Worm (Caenorhabditis elegans) whole organism, L4 larva: ENCODE data around the gene srw-101.

ENCODE experiments used
- ces-1 ChIP-seq: fragments of 150-350 bp; sonication (generic microtip); optimal IDR thresholded peaks from 4 replicates; lab custom pipeline; 2014; ENCODE audit warnings: missing biosample characterization, missing genetic modification reagents, missing genetic modification characterization
- fkh-10 ChIP-seq: fragments of 150-350 bp; optimal IDR thresholded peaks from 2 replicates; lab custom pipeline; 2014; ENCODE audit warnings: missing biosample characterization, missing genetic modification reagents, missing genetic modification characterization
- hif-1 ChIP-seq, 2 experiments: sonication (generic microtip); optimal IDR thresholded peaks; 2 replicates each; lab custom pipeline; 2016 to 2017; ENCODE audit warnings: missing compliant biosample characterization in 2 of 2, missing genetic modification characterization in 2 of 2, missing genetic modification reagents in 2 of 2, missing genotype in 2 of 2, mild to moderate bottlenecking in 1 of 2
- jun-1 ChIP-seq: fragments of 150-350 bp; optimal IDR thresholded peaks from 2 replicates; lab custom pipeline; 2014; ENCODE audit warnings: missing biosample characterization, missing genetic modification reagents, missing genetic modification characterization
- zip-2 ChIP-seq: fragments of 150-350 bp; optimal IDR thresholded peaks from 2 replicates; lab custom pipeline; 2014; ENCODE audit warnings: missing biosample characterization, missing genetic modification characterization
- ztf-11 ChIP-seq: fragments of 150-350 bp; optimal IDR thresholded peaks from 2 replicates; lab custom pipeline; 2014; ENCODE audit warnings: missing biosample characterization, missing genetic modification characterization

ce11 chrV:1767427-1767826 lies 45.4 kb downstream of the srw-101 start:
- TF ChIP-seq hif-1 (tag; optimal IDR thresholded peaks at IDR 0.05; lab: Kevin White, UChicago), result no peak
- TF ChIP-seq fkh-10 (GFP tag; lab: Kevin White, UChicago), result no peak
- TF ChIP-seq jun-1 (tag; lab: Kevin White, UChicago), result no peak
- no peak for TF ChIP-seq ztf-11 (tag; lab: Kevin White, UChicago)
- TF ChIP-seq ces-1, result no peak
- no peak for TF ChIP-seq zip-2 (tag; lab: Kevin White, UChicago)
